Worm (Caenorhabditis elegans): ENCODE data around the gene C34D10.1.

Gene C34D10.1

ce11 chrX:7984742-7985141 is 44.5 kb upstream of the C34D10.1 start:
- no peak for TF ChIP-seq B0019.2 (GFP tag; conservative IDR thresholded peaks at IDR 0.05)
- TF ChIP-seq mcd-1 (GFP tag; IDR thresholded peaks at IDR 0.05): no peak
- no peak for TF ChIP-seq B0336.3 (GFP tag; IDR thresholded peaks at IDR 0.05)
- TF ChIP-seq cebp-1 (GFP tag; IDR thresholded peaks at IDR 0.05): no peak
- no peak for TF ChIP-seq cebp-1 (tag; optimal IDR thresholded peaks at IDR 0.05)
- no peak for TF ChIP-seq let-526 (GFP tag; IDR thresholded peaks at IDR 0.05)
- TF ChIP-seq ztf-22 (GFP tag; optimal IDR thresholded peaks at IDR 0.05): no peak
- no peak for TF ChIP-seq ceh-40 (GFP tag; IDR thresholded peaks at IDR 0.05)
- no peak for TF ChIP-seq die-1 (tag; optimal IDR thresholded peaks at IDR 0.05)
- no peak for TF ChIP-seq sea-2 (GFP tag; IDR thresholded peaks at IDR 0.05)
- TF ChIP-seq madf-10 (tag; optimal IDR thresholded peaks at IDR 0.05): no peak
- no peak for TF ChIP-seq him-1 (tag; optimal IDR thresholded peaks at IDR 0.05)
- TF ChIP-seq C17E4.6 (GFP tag; IDR thresholded peaks at IDR 0.05): no peak
- no peak for TF ChIP-seq repo-1 (tag; optimal IDR thresholded peaks at IDR 0.05)

DNA sequence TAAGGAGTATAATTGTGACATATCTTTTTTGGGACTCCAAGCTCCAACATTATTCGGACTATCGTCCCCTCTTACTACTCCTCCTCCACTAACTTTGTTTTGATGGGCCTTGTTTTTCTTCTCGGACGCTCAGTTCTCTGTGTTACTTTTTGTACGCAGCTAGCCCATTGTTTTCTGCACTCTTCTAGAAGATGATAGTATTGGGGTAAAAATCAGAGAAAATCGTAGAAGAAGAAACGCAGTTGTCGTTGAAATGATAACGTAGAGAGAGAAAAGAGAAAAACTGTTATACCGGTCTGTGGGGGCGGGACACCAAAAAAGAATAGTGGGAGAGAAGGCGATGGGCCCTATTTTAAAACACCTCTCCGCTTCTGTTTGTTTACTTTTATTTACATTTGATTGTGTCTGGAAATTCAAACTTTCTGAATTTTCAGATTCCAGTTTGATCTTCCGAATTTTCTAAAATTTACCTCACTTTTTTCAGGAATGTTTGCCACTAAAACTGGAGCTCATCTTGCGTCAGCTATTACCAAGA is 43.7 kb upstream of the C34D10.1 start, which contains the start of gene F45E1.4:
TSS of gene F45E1.4 (plus strand) at position 485 of the 535 bp plus-strand sequence.
- TF ChIP-seq hsf-1 (GFP tag; IDR thresholded peaks at IDR 0.05): 0 out of 2 replicates have a peak, but pooled peaks have one; percentile 19
- TF ChIP-seq gei-17 (GFP tag; optimal IDR thresholded peaks at IDR 0.05): no peak

ce11 chrX:7986892-7987291 is 42.4 kb upstream of the C34D10.1 start:
- TF ChIP-seq ama-1 (optimal IDR thresholded peaks at IDR 0.05) (no peak), ama-1 (GFP tag; optimal IDR thresholded peaks at IDR 0.05) (no peak), repo-1 (tag; optimal IDR thresholded peaks at IDR 0.05) (peak; percentile 14), let-607 (tag; optimal IDR thresholded peaks at IDR 0.05) (peak in 1 of 2 experiments; percentile 34), mcd-1 (GFP tag; IDR thresholded peaks at IDR 0.05) (0 out of 2 replicates have a peak, but pooled peaks have one; percentile 14), attf-3 (GFP tag; conservative IDR thresholded peaks at IDR 0.05) (no peak), ekl-4 (GFP tag; IDR thresholded peaks at IDR 0.05) (no peak), efl-1 (GFP tag; optimal IDR thresholded peaks at IDR 0.05) (no peak), lin-35 (GFP tag; optimal IDR thresholded peaks at IDR 0.05) (peak in 1 of 3 experiments; percentile 14), C06A6.2 (GFP tag; conservative IDR thresholded peaks at IDR 0.05) (no peak; the same call in 1 of the 2 replicates), madf-3 (GFP tag; IDR thresholded peaks at IDR 0.05) (no peak), lsy-27 (tag; optimal IDR thresholded peaks at IDR 0.05; ENCODE audit: borderline replicate concordance, insufficient read depth) (no peak), T26A5.8 (tag; optimal IDR thresholded peaks at IDR 0.05) (no peak), somi-1 (GFP tag; optimal IDR thresholded peaks at IDR 0.05) (peak; percentile 67), B0261.1 (tag; optimal IDR thresholded peaks at IDR 0.05) (no peak), dox-1 (GFP tag; IDR thresholded peaks at IDR 0.05) (no peak), C17E4.6 (GFP tag; IDR thresholded peaks at IDR 0.05) (no peak), Y56A3A.18 (GFP tag; IDR thresholded peaks at IDR 0.05) (no peak), nfya-2 (GFP tag; IDR thresholded peaks at IDR 0.05) (no peak), K12H6.12 (tag; optimal IDR thresholded peaks at IDR 0.05) (no peak), cebp-1 (GFP tag; IDR thresholded peaks at IDR 0.05) (no peak), cebp-1 (tag; optimal IDR thresholded peaks at IDR 0.05) (peak; percentile 28), egrh-3 (GFP tag; IDR thresholded peaks at IDR 0.05) (no peak), ztf-22 (GFP tag; optimal IDR thresholded peaks at IDR 0.05) (peak; percentile 40), let-526 (GFP tag; IDR thresholded peaks at IDR 0.05) (no peak), K11D2.4 (GFP tag; IDR thresholded peaks at IDR 0.05) (peak; percentile 53; the same call in 1 of the 2 replicates), pha-4 (tag; optimal IDR thresholded peaks at IDR 0.05) (peak; percentile 5), ztf-26 (tag; optimal IDR thresholded peaks at IDR 0.05) (peak; percentile 62), egl-18 (GFP tag; IDR thresholded peaks at IDR 0.05) (no peak), unc-62 (GFP tag; optimal IDR thresholded peaks at IDR 0.05) (no peak), atf-7 (tag; optimal IDR thresholded peaks at IDR 0.05) (peak; percentile 26), D2030.7 (GFP tag; IDR thresholded peaks at IDR 0.05) (no peak), ceh-58 (GFP tag; IDR thresholded peaks at IDR 0.05) (no peak), ztf-3 (GFP tag; optimal IDR thresholded peaks at IDR 0.05) (no peak), nhr-80 (tag; optimal IDR thresholded peaks at IDR 0.05) (peak; percentile 43), lin-40 (tag; optimal IDR thresholded peaks at IDR 0.05) (peak; percentile 56), lin-26 (GFP tag; IDR thresholded peaks at IDR 0.05) (peak; percentile 40; the same call in 1 of the 2 replicates)

Measured in whole organism, young adult.